Worm (Caenorhabditis elegans) whole organism, L2 larva: ENCODE data around the gene C30F2.2.

Experiments used
- C34F6.9 ChIP-seq: fragments of 150-350 bp; optimal IDR thresholded peaks from 2 replicates; lab custom pipeline; 2014; ENCODE audit warnings: missing biosample characterization, missing genetic modification characterization
- ZK546.5 ChIP-seq: sonication (generic microtip); optimal IDR thresholded peaks from 2 replicates; lab custom pipeline; 2017; ENCODE audit warnings: missing biosample characterization, missing genetic modification characterization
- ceh-82 ChIP-seq: fragments of 150-350 bp; optimal IDR thresholded peaks from 2 replicates; lab custom pipeline; 2014; ENCODE audit warnings: missing biosample characterization, missing genetic modification characterization
- skn-1 ChIP-seq: sonication (generic microtip); optimal IDR thresholded peaks from 2 replicates; lab custom pipeline; 2017; ENCODE audit warnings: missing biosample characterization, missing genetic modification characterization

DNA sequence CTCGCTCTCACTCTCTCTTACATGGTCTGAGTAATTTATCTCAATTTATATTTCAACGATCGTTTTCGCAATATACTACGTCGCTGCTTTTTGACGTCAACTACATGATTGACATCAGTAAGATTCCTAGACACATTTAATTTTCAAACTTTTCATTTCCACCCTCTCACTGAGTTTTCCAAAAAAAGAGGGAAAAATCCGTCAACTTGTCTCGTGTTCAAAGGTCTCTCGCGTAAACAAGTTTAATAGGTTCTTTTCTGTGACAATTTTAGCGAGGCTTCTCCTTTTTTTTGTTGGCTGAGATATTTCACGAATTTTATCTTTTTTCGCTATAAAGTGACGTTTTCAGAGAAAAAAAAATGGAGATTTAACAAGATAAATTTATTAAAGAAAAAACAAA, 29.0 kb upstream of the C30F2.2 start:
- no peak for TF ChIP-seq ZK546.5 (tag; lab: Kevin White, UChicago)
- no peak for TF ChIP-seq C34F6.9 (tag; lab: Kevin White, UChicago)
- no peak for TF ChIP-seq ceh-82 (tag; lab: Kevin White, UChicago)
- no peak for TF ChIP-seq skn-1 (tag; lab: Kevin White, UChicago)
